Worm (Caenorhabditis elegans) whole organism, young adult: ENCODE results near the gene sri-69.

Experiments used
- B0019.2 ChIP-seq: fragments of 200-800 bp; sonication (Bioruptor generic); conservative IDR thresholded peaks from 2 replicates; pipeline ENCODE4 v1.3.6; 2022; ENCODE audit warnings: missing genetic modification reagents, missing genetic modification characterization, missing compliant biosample characterization
- ZK185.1 ChIP-seq: sonication (generic microtip); optimal IDR thresholded peaks from 2 replicates; lab custom pipeline; 2016; ENCODE audit warnings: mild to moderate bottlenecking, missing genetic modification characterization, missing compliant biosample characterization; ENCODE audit not compliant: poor library complexity, severe bottlenecking
- lin-35 ChIP-seq, 3 experiments: fragments of 150-350 bp in 2 of 3; sonication (generic microtip) in 1 of 3; optimal IDR thresholded peaks; 2 replicates each; lab custom pipeline; 2014 to 2018; ENCODE audit warnings: missing biosample characterization in 3 of 3, missing genetic modification characterization in 3 of 3, missing genetic modification reagents in 3 of 3
- pha-4 ChIP-seq: fragments of 150-350 bp; sonication (generic microtip); optimal IDR thresholded peaks from 2 replicates; lab custom pipeline; 2014; ENCODE audit warnings: missing biosample characterization, missing genetic modification reagents, missing genetic modification characterization
- sdz-38 ChIP-seq: sonication (generic microtip); optimal IDR thresholded peaks from 2 replicates; lab custom pipeline; 2016; ENCODE audit warnings: missing genotype, missing genetic modification characterization, missing compliant biosample characterization
- unc-130 ChIP-seq: sonication (generic microtip); optimal IDR thresholded peaks from 2 replicates; lab custom pipeline; 2016; ENCODE audit warnings: missing genetic modification reagents, missing genetic modification characterization, missing compliant biosample characterization
- ztf-6 ChIP-seq: fragments of 200-800 bp; sonication (Bioruptor generic); IDR thresholded peaks from 2 replicates; pipeline ENCODE4 v1.3.6; 2022; ENCODE audit warnings: missing genetic modification reagents, missing genetic modification characterization, missing compliant biosample characterization

- no peak for TF ChIP-seq B0019.2 (GFP tag; lab: Robert Waterston, UW)
- no peak for TF ChIP-seq unc-130 (GFP tag; lab: Kevin White, UChicago)
- no peak for TF ChIP-seq sdz-38
- no peak for TF ChIP-seq ZK185.1 (tag; lab: Kevin White, UChicago)
- TF ChIP-seq lin-35 (GFP tag; optimal IDR thresholded peaks at IDR 0.05; lab: Kevin White, UChicago): no peak
- TF ChIP-seq ztf-6 (GFP tag; lab: Robert Waterston, UW): no peak
- TF ChIP-seq pha-4: no peak
Measured at ce11 chrV:17042263-17042662, 34.1 kb upstream of the sri-69 start, which contains the start of gene hpo-33.
